Worm (Caenorhabditis elegans): ENCODE results near the gene Y116A8C.40.

DNA sequence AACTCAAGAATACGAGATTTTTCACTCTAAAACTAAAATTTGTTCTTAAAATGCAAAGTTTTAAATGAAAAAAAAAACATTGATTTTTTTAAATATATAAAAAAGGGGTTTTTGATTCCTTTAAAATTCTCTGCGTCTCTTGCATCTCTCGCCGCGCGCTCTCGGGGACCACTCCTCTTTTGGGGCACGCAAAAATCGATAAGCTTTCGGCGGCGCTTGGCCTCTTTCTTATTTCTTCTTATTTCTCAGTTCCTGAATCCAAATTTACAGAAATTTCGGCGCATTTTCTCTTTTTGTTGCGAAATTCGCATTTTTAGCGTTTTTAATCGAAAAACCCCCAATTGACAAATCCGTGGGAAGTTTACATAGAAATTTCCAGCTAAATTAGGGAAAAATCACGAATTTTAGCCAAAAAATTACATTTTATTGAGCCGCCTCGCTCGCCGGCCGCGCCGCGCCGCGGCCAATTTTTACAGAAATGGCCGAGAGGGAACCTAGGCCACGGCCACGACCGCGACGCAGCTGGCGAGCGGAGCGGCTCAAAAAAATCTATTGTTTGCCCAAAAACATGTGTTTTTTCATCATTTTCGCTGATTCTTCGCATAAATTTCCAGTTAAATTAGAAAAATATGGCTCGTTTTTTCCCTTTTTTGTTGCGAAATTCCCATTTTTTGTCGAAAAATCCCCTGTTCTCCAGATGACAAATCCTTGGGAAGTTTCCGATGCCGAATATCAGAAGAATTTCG is 31.6 kb downstream of the Y116A8C.40 start, which contains the start of gene itsn-1:
- TF ChIP-seq unc-39 (tag; optimal IDR thresholded peaks at IDR 0.05), result no peak
- no peak for TF ChIP-seq ztf-11 (tag; optimal IDR thresholded peaks at IDR 0.05)
- no peak for TF ChIP-seq mab-5 (tag; optimal IDR thresholded peaks at IDR 0.05)
- no peak for TF ChIP-seq nhr-237 (tag; optimal IDR thresholded peaks at IDR 0.05)
- no peak for TF ChIP-seq unc-120 (tag; optimal IDR thresholded peaks at IDR 0.05; ENCODE audit: poor library complexity, severe bottlenecking)
- no peak for TF ChIP-seq elt-1 (tag; optimal IDR thresholded peaks at IDR 0.05; ENCODE audit: borderline replicate concordance, insufficient read depth)
- no peak for TF ChIP-seq nhr-28 (tag; optimal IDR thresholded peaks at IDR 0.05)
- TF ChIP-seq nhr-12 (tag; optimal IDR thresholded peaks at IDR 0.05), result no peak
- no peak for TF ChIP-seq tbx-8 (GFP tag; optimal IDR thresholded peaks at IDR 0.05)
- TF ChIP-seq lsy-2 (tag; optimal IDR thresholded peaks at IDR 0.05), result no peak
- TF ChIP-seq elt-3 (tag; optimal IDR thresholded peaks at IDR 0.05), result no peak
- no peak for TF ChIP-seq hlh-1 (tag; optimal IDR thresholded peaks at IDR 0.05)
- TF ChIP-seq pha-4 (tag; optimal IDR thresholded peaks at IDR 0.05), result no peak
- TF ChIP-seq unc-62 (GFP tag; optimal IDR thresholded peaks at IDR 0.05), result no peak

Data from whole organism, mixed stage, embryonic.